Worm (Caenorhabditis elegans) whole organism, L4/young adult: ENCODE results near the gene F34H10.4.

Experiments
- W03F9.2 ChIP-seq: fragments of 150-350 bp; optimal IDR thresholded peaks from 2 replicates; lab custom pipeline; 2014; ENCODE audit warnings: missing biosample characterization, missing genetic modification characterization
- dao-5 ChIP-seq: sonication (generic microtip); optimal IDR thresholded peaks from 2 replicates; lab custom pipeline; 2016; ENCODE audit warnings: missing genotype, missing genetic modification characterization, moderate library complexity, missing compliant biosample characterization
- him-1 ChIP-seq: sonication (generic microtip); optimal IDR thresholded peaks from 2 replicates; lab custom pipeline; 2016; ENCODE audit warnings: missing genotype, missing genetic modification reagents, missing genetic modification characterization, missing compliant biosample characterization

DNA sequence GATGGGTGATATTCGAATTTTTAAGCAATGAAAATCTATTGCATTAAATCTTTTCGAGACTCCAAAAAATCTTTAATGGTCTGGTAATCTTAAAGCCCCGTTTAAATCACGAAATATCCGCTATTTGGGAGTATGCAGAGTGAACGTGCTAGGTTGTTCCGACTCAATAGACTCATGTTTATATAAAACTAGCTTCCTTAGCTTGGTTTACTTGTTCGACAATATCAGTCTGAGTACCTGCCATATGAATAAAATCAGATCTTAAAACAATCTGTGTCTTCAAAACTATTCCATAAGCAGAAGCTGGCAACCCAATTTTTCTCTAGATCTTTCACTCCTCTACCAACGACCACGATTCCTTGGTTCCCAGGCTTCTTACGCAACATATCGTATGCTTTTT is 45.1 kb upstream of the F34H10.4 start:
- no peak for TF ChIP-seq him-1 (tag; lab: Kevin White, UChicago)
- no peak for TF ChIP-seq dao-5 (tag; lab: Kevin White, UChicago)
- TF ChIP-seq W03F9.2 (tag; lab: Kevin White, UChicago): no peak
